Worm (Caenorhabditis elegans) whole organism, young adult: ENCODE measurements around the gene T10G3.3.

Source experiments
- cebp-1 ChIP-seq, 2 experiments: fragments of 200-800 bp in 1 of 2; sonication (Bioruptor generic) in 1 of 2; sonication (generic microtip) in 1 of 2; IDR thresholded peaks in 1 of 2; optimal IDR thresholded peaks in 1 of 2; 2 replicates each; pipeline versions ENCODE4 v1.3.6 to Lab custom; 2017 to 2022; ENCODE audit warnings: missing compliant biosample characterization in 2 of 2, missing genetic modification characterization in 2 of 2, mild to moderate bottlenecking in 1 of 2, missing genetic modification reagents in 1 of 2, moderate library complexity in 1 of 2
- him-1 ChIP-seq: sonication (generic microtip); optimal IDR thresholded peaks from 2 replicates; lab custom pipeline; 2016; ENCODE audit warnings: missing genotype, missing genetic modification reagents, missing genetic modification characterization, missing compliant biosample characterization

DNA sequence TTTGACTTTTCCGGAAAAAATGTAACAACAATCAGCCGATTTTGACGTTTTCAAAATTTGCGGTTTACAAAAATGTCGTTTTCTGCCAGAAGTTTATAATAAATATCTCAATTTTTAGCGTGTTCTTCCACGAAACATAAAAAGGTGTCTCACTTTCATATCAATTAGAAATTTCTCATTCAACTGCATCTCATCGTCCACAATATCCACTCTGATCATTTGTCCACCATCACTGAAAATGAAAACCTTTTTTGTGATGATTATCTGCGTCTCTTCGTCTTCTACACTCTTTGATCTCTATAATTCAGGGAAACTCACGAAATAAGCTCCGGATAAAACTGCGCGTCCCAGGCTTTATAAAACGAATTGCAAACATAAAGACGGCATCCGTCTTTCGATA lies 22.5 kb upstream of the T10G3.3 start:
- TF ChIP-seq cebp-1 (GFP tag; IDR thresholded peaks at IDR 0.05; lab: Robert Waterston, UW) = no peak
- no peak for TF ChIP-seq cebp-1 (tag; optimal IDR thresholded peaks at IDR 0.05; lab: Kevin White, UChicago)
- no peak for TF ChIP-seq him-1
